Worm (Caenorhabditis elegans) whole organism, L4/young adult: ENCODE measurements around the gene F10C5.3.

Experiments used
- dao-5 ChIP-seq: sonication (generic microtip); optimal IDR thresholded peaks from 2 replicates; lab custom pipeline; 2016; ENCODE audit warnings: missing genotype, missing genetic modification characterization, moderate library complexity, missing compliant biosample characterization
- him-1 ChIP-seq: sonication (generic microtip); optimal IDR thresholded peaks from 2 replicates; lab custom pipeline; 2016; ENCODE audit warnings: missing genotype, missing genetic modification reagents, missing genetic modification characterization, missing compliant biosample characterization

ce11 chrIII:488464-488863, 4.8 kb downstream of the F10C5.3 start, which contains the start of gene F30H5.5:
- TF ChIP-seq dao-5 (no peak), him-1 (tag; lab: Kevin White, UChicago) (no peak)
